Fruit fly (Drosophila melanogaster) whole organism: ENCODE measurements around the gene dbo.

ENCODE experiments used
- CG8478 ChIP-seq: fragments of >200 bp; optimal IDR thresholded peaks from 2 replicates; lab custom pipeline; 2018; ENCODE audit warnings: inconsistent platforms
- Dll ChIP-seq: fragments of >200 bp; optimal IDR thresholded peaks from 2 replicates; lab custom pipeline; 2017
- EcR ChIP-seq, 2 experiments: fragments of >200 bp; optimal IDR thresholded peaks; 2 replicates each; lab custom pipeline; 2017; ENCODE audit warnings: missing biosample characterization in 2 of 2, missing genetic modification characterization in 2 of 2, missing genetic modification reagents in 2 of 2
- pan ChIP-seq: fragments of >200 bp; optimal IDR thresholded peaks from 2 replicates; lab custom pipeline; 2017
- psq ChIP-seq: fragments of >200 bp; optimal IDR thresholded peaks from 2 replicates; lab custom pipeline; 2017
- usp ChIP-seq: fragments of >200 bp; optimal IDR thresholded peaks from 2 replicates; lab custom pipeline; 2017; ENCODE audit warnings: missing biosample characterization, missing genetic modification characterization, mixed read lengths

dbo gene

dm6 chr3L:15832146-15832545, 5.5 kb downstream of the dbo start, which contains the start of gene CG12713:
CG12713 (plus strand) TSS chr3L:15832464.
- no peak for TF ChIP-seq EcR (GFP tag; optimal IDR thresholded peaks at IDR 0.05; lab: Kevin White, UChicago)
- no peak for TF ChIP-seq CG8478 (lab: Kevin White, UChicago)

- no peak for TF ChIP-seq Dll (lab: Kevin White, UChicago)
- no peak for TF ChIP-seq psq (lab: Kevin White, UChicago)
- no peak for TF ChIP-seq EcR (GFP tag; optimal IDR thresholded peaks at IDR 0.05; lab: Kevin White, UChicago)
- TF ChIP-seq pan, result no peak
- no peak for TF ChIP-seq usp (GFP tag; lab: Kevin White, UChicago)
- TF ChIP-seq CG8478 (lab: Kevin White, UChicago), result no peak
These were observed 8.3 kb downstream of the dbo start, which contains the start of gene CG18081 for dm6 chr3L:15834877-15835555. CG18081 (minus strand) TSS chr3L:15835388.

dm6 chr3L:15837209-15837608, 10.5 kb downstream of the dbo start, which contains the start of gene CG15715:
CG15715 (minus strand) TSS chr3L:15837482.
- TF ChIP-seq pan (no peak), Dll (lab: Kevin White, UChicago) (no peak), usp (GFP tag; lab: Kevin White, UChicago) (no peak), CG8478 (lab: Kevin White, UChicago) (no peak), EcR (GFP tag; optimal IDR thresholded peaks at IDR 0.05; lab: Kevin White, UChicago) (no peak), psq (lab: Kevin White, UChicago) (no peak)

dm6 chr3L:15843962-15844361, 17.3 kb downstream of the dbo start, which contains the start of gene meru:
meru (minus strand) TSS chr3L:15844062.
- TF ChIP-seq EcR (GFP tag; optimal IDR thresholded peaks at IDR 0.05; lab: Kevin White, UChicago), result no peak
- TF ChIP-seq usp (GFP tag; lab: Kevin White, UChicago), result no peak
- TF ChIP-seq Dll (lab: Kevin White, UChicago), result no peak
- no peak for TF ChIP-seq CG8478 (lab: Kevin White, UChicago)
- no peak for TF ChIP-seq pan
- TF ChIP-seq psq (lab: Kevin White, UChicago), result no peak

- TF ChIP-seq Dll (lab: Kevin White, UChicago) (no peak), psq (lab: Kevin White, UChicago) (no peak), EcR (GFP tag; optimal IDR thresholded peaks at IDR 0.05; lab: Kevin White, UChicago) (no peak), CG8478 (lab: Kevin White, UChicago) (no peak), usp (GFP tag; lab: Kevin White, UChicago) (no peak), pan (no peak)
These were observed 17.9 kb downstream of the dbo start for dm6 chr3L:15844577-15844976.

- no peak for TF ChIP-seq usp (GFP tag; lab: Kevin White, UChicago)
- TF ChIP-seq psq (lab: Kevin White, UChicago), result no peak
- no peak for TF ChIP-seq CG8478 (lab: Kevin White, UChicago)
- no peak for TF ChIP-seq EcR (GFP tag; optimal IDR thresholded peaks at IDR 0.05; lab: Kevin White, UChicago)
- no peak for TF ChIP-seq Dll (lab: Kevin White, UChicago)
- no peak for TF ChIP-seq pan
These were observed 20.5 kb downstream of the dbo start for dm6 chr3L:15847224-15847623.

- TF ChIP-seq psq (lab: Kevin White, UChicago) (no peak), pan (no peak), CG8478 (lab: Kevin White, UChicago) (no peak), Dll (lab: Kevin White, UChicago) (no peak), EcR (GFP tag; optimal IDR thresholded peaks at IDR 0.05; lab: Kevin White, UChicago) (no peak), usp (GFP tag; lab: Kevin White, UChicago) (no peak)
These were observed 21.0 kb downstream of the dbo start for dm6 chr3L:15847655-15848054.

dm6 chr3L:15856035-15856434, 29.3 kb downstream of the dbo start:
- TF ChIP-seq CG8478 (lab: Kevin White, UChicago) (no peak), EcR (GFP tag; optimal IDR thresholded peaks at IDR 0.05; lab: Kevin White, UChicago) (no peak), usp (GFP tag; lab: Kevin White, UChicago) (no peak), pan (no peak), Dll (lab: Kevin White, UChicago) (no peak), psq (lab: Kevin White, UChicago) (no peak)

dm6 chr3L:15877520-15877919, 50.8 kb downstream of the dbo start:
- TF ChIP-seq CG8478 (lab: Kevin White, UChicago) (no peak), psq (lab: Kevin White, UChicago) (no peak), usp (GFP tag; lab: Kevin White, UChicago) (no peak), pan (no peak), Dll (lab: Kevin White, UChicago) (no peak), EcR (GFP tag; optimal IDR thresholded peaks at IDR 0.05; lab: Kevin White, UChicago) (no peak)
